Fruit fly (Drosophila melanogaster) whole organism, embryonic: ENCODE measurements around the gene CG10602.
A peak's percentile ranks its signal among the peaks of the same experiment; 100 is the strongest.

Source experiments
- Adf1 ChIP-seq: fragments of 200-800 bp; sonication (Bioruptor generic); IDR thresholded peaks from 2 replicates; pipeline ENCODE4 v1.3.6; 2022; ENCODE audit warnings: missing biosample characterization, missing genetic modification characterization
- Awh ChIP-seq: fragments of 200-800 bp; sonication (Bioruptor generic); IDR thresholded peaks from 2 replicates; pipeline ENCODE4, ENCODE4 v1.3.6; 2022; ENCODE audit warnings: missing biosample characterization, missing genetic modification characterization
- Blimp-1 ChIP-seq: fragments of 200-800 bp; sonication (Bioruptor generic); optimal IDR thresholded peaks from 3 replicates; lab custom pipeline; 2018; ENCODE audit warnings: missing biosample characterization, missing genetic modification characterization, mild to moderate bottlenecking, moderate library complexity, missing genetic modification reagents
- CG10321 ChIP-seq: fragments of 200-800 bp; sonication (Bioruptor generic); IDR thresholded peaks from 2 replicates; pipeline ENCODE4 v1.3.6; 2022; ENCODE audit warnings: missing biosample characterization, missing genetic modification characterization
- CG10565 ChIP-seq: fragments of 200-800 bp; sonication (Bioruptor generic); optimal IDR thresholded peaks from 3 replicates; lab custom pipeline; 2016; ENCODE audit warnings: missing biosample characterization, mild to moderate bottlenecking, missing genetic modification characterization
- CG12659 ChIP-seq: fragments of 200-800 bp; sonication (Bioruptor generic); optimal IDR thresholded peaks from 3 replicates; lab custom pipeline; 2017; ENCODE audit warnings: mild to moderate bottlenecking, missing biosample characterization, missing genetic modification reagents, missing genetic modification characterization
- CG12942 ChIP-seq: fragments of 200-800 bp; sonication (Bioruptor generic); optimal IDR thresholded peaks from 3 replicates; lab custom pipeline; 2016; ENCODE audit warnings: missing biosample characterization, missing genetic modification characterization
- CG13894 ChIP-seq: fragments of 200-800 bp; sonication (Bioruptor generic); optimal IDR thresholded peaks from 3 replicates; lab custom pipeline; 2018; ENCODE audit warnings: missing biosample characterization, mild to moderate bottlenecking, missing genetic modification characterization, moderate library complexity
- CG14965 ChIP-seq: fragments of 200-800 bp; sonication (Bioruptor generic); optimal IDR thresholded peaks from 2 replicates; lab custom pipeline; 2016; ENCODE audit warnings: missing biosample characterization, missing genetic modification characterization, borderline replicate concordance
- CG15269 ChIP-seq: fragments of 200-800 bp; sonication (Bioruptor generic); optimal IDR thresholded peaks from 2 replicates; lab custom pipeline; 2018; ENCODE audit warnings: missing biosample characterization, mild to moderate bottlenecking, missing genetic modification characterization, moderate library complexity
- CG1529 ChIP-seq: fragments of 200-800 bp; sonication (Bioruptor generic); optimal IDR thresholded peaks from 3 replicates; lab custom pipeline; 2018; ENCODE audit warnings: missing biosample characterization, missing genetic modification characterization
- CG17186 ChIP-seq: fragments of 200-800 bp; sonication (Bioruptor generic); optimal IDR thresholded peaks from 3 replicates; lab custom pipeline; 2017; ENCODE audit warnings: missing biosample characterization, missing genetic modification reagents, missing genetic modification characterization
- CG2875 ChIP-seq: fragments of 200-800 bp; sonication (Bioruptor generic); optimal IDR thresholded peaks from 2 replicates; lab custom pipeline; 2017; ENCODE audit warnings: missing biosample characterization, mild to moderate bottlenecking, missing genetic modification characterization, missing genetic modification reagents
- CG3065 ChIP-seq: fragments of 200-800 bp; sonication (Bioruptor generic); optimal IDR thresholded peaks from 2 replicates; lab custom pipeline; 2016; ENCODE audit warnings: missing biosample characterization, missing genetic modification characterization
- CG3847 ChIP-seq: fragments of 200-800 bp; sonication (Bioruptor generic); IDR thresholded peaks from 2 replicates; pipeline ENCODE4 v1.3.6; 2022; ENCODE audit warnings: missing biosample characterization, missing genetic modification characterization
- CG9215 ChIP-seq: fragments of 200-800 bp; sonication (Bioruptor generic); IDR thresholded peaks from 2 replicates; pipeline ENCODE4 v1.3.6; 2022; ENCODE audit warnings: missing biosample characterization, missing genetic modification characterization
- CG9797 ChIP-seq: fragments of 200-800 bp; sonication (Bioruptor generic); optimal IDR thresholded peaks from 3 replicates; lab custom pipeline; 2018; ENCODE audit warnings: missing biosample characterization, mild to moderate bottlenecking, missing genetic modification characterization
- Chrac-16 ChIP-seq: fragments of 200-800 bp; sonication (Bioruptor generic); optimal IDR thresholded peaks from 3 replicates; lab custom pipeline; 2016; ENCODE audit warnings: missing biosample characterization, missing genetic modification characterization
- Dbx ChIP-seq: fragments of 200-800 bp; sonication (Bioruptor generic); IDR thresholded peaks from 3 replicates; pipeline ENCODE4 v1.3.6; 2022; ENCODE audit warnings: missing biosample characterization, missing genetic modification characterization
- Doc2 ChIP-seq: fragments of 200-800 bp; sonication (Bioruptor generic); IDR thresholded peaks from 2 replicates; pipeline ENCODE4 v1.3.6; 2022; ENCODE audit warnings: missing biosample characterization, missing genetic modification characterization
- Dp ChIP-seq: fragments of 200-800 bp; sonication (Bioruptor generic); optimal IDR thresholded peaks from 2 replicates; lab custom pipeline; 2018; ENCODE audit warnings: missing biosample characterization, mild to moderate bottlenecking, missing genetic modification characterization, moderate library complexity
- HmgD ChIP-seq: fragments of 200-800 bp; sonication (Bioruptor generic); optimal IDR thresholded peaks from 3 replicates; lab custom pipeline; 2016; ENCODE audit warnings: missing biosample characterization, missing genetic modification characterization
- MBD-R2 ChIP-seq: fragments of 200-800 bp; sonication (Bioruptor generic); IDR thresholded peaks from 2 replicates; pipeline ENCODE4 v1.3.6; 2022; ENCODE audit warnings: missing biosample characterization, missing genetic modification characterization
- Nf-YB ChIP-seq: fragments of 200-800 bp; sonication (Bioruptor generic); optimal IDR thresholded peaks from 3 replicates; lab custom pipeline; 2019; ENCODE audit warnings: missing biosample characterization, mild to moderate bottlenecking, missing genetic modification characterization, moderate library complexity
- Opbp ChIP-seq: fragments of 200-800 bp; sonication (Bioruptor generic); IDR thresholded peaks from 3 replicates; pipeline ENCODE4 v1.3.6; 2022; ENCODE audit warnings: missing biosample characterization, missing genetic modification characterization; ENCODE audit not compliant: partially characterized antibody
- Ptx1 ChIP-seq: fragments of 200-800 bp; sonication (Bioruptor generic); IDR thresholded peaks from 2 replicates; pipeline ENCODE4 v1.3.6; 2022; ENCODE audit warnings: missing biosample characterization, missing genetic modification characterization
- Sox100B ChIP-seq: fragments of 200-800 bp; sonication (Bioruptor generic); optimal IDR thresholded peaks from 3 replicates; lab custom pipeline; 2018; ENCODE audit warnings: missing biosample characterization, mild to moderate bottlenecking, missing genetic modification characterization
- Vsx1 ChIP-seq: fragments of 200-800 bp; sonication (Bioruptor generic); optimal IDR thresholded peaks from 2 replicates; lab custom pipeline; 2017; ENCODE audit warnings: missing biosample characterization, mild to moderate bottlenecking, missing genetic modification characterization, missing genetic modification reagents
- bab2 ChIP-seq: fragments of 200-800 bp; sonication (Bioruptor generic); optimal IDR thresholded peaks from 2 replicates; lab custom pipeline; 2016; ENCODE audit warnings: missing biosample characterization, missing genetic modification characterization
- bbx ChIP-seq: fragments of 200-800 bp; sonication (Bioruptor generic); IDR thresholded peaks from 2 replicates; pipeline ENCODE4 v1.3.6; 2022; ENCODE audit warnings: missing biosample characterization, missing genetic modification characterization; ENCODE audit not compliant: partially characterized antibody
- cg ChIP-seq: fragments of 200-800 bp; sonication (Bioruptor generic); optimal IDR thresholded peaks from 3 replicates; lab custom pipeline; 2019; ENCODE audit warnings: missing biosample characterization, mild to moderate bottlenecking, missing genetic modification characterization, moderate library complexity
- chm ChIP-seq: fragments of 200-800 bp; sonication (Bioruptor generic); IDR thresholded peaks from 2 replicates; pipeline ENCODE4 v1.3.6; 2022; ENCODE audit warnings: missing biosample characterization, missing genetic modification characterization
- ci ChIP-seq: fragments of 200-800 bp; sonication (Bioruptor generic); IDR thresholded peaks from 3 replicates; pipeline ENCODE4 v1.3.6; 2022; ENCODE audit warnings: missing biosample characterization, missing genetic modification characterization
- dati ChIP-seq: fragments of 200-800 bp; sonication (Bioruptor generic); IDR thresholded peaks from 2 replicates; pipeline ENCODE4 v1.3.6; 2022; ENCODE audit warnings: missing biosample characterization, missing genetic modification characterization
- ems ChIP-seq: fragments of 200-800 bp; sonication (Bioruptor generic); optimal IDR thresholded peaks from 3 replicates; lab custom pipeline; 2016; ENCODE audit warnings: missing biosample characterization, missing genetic modification characterization
- exex ChIP-seq: fragments of 200-800 bp; sonication (Bioruptor generic); optimal IDR thresholded peaks from 4 replicates; lab custom pipeline; 2018; ENCODE audit warnings: missing biosample characterization, mild to moderate bottlenecking, missing genetic modification characterization, moderate library complexity
- fd102C ChIP-seq: fragments of 200-800 bp; sonication (Bioruptor generic); optimal IDR thresholded peaks from 2 replicates; lab custom pipeline; 2018; ENCODE audit warnings: missing biosample characterization, mild to moderate bottlenecking, missing genetic modification characterization, moderate library complexity
- grn ChIP-seq: fragments of 200-800 bp; sonication (Bioruptor generic); optimal IDR thresholded peaks from 3 replicates; lab custom pipeline; 2017; ENCODE audit warnings: missing biosample characterization, missing genetic modification characterization
- gsb ChIP-seq: fragments of 200-800 bp; sonication (Bioruptor generic); IDR thresholded peaks from 2 replicates; pipeline ENCODE4 v1.3.6; 2022; ENCODE audit warnings: missing biosample characterization, missing genetic modification characterization
- hbn ChIP-seq: fragments of 200-800 bp; sonication (Bioruptor generic); IDR thresholded peaks from 2 replicates; pipeline ENCODE4 v1.3.6; 2022; ENCODE audit warnings: missing biosample characterization, missing genetic modification characterization; ENCODE audit not compliant: partially characterized antibody
- inv ChIP-seq: fragments of 200-800 bp; sonication (Bioruptor generic); IDR thresholded peaks from 2 replicates; pipeline ENCODE4 v1.3.6; 2022; ENCODE audit warnings: missing biosample characterization, missing genetic modification characterization; ENCODE audit not compliant: partially characterized antibody
- jing ChIP-seq: fragments of 200-800 bp; sonication (Bioruptor generic); optimal IDR thresholded peaks from 2 replicates; lab custom pipeline; 2018; ENCODE audit warnings: missing biosample characterization, mild to moderate bottlenecking, missing genetic modification characterization
- jumu ChIP-seq: fragments of 200-800 bp; sonication (Bioruptor generic); optimal IDR thresholded peaks from 3 replicates; lab custom pipeline; 2016; ENCODE audit warnings: missing biosample characterization, missing genetic modification characterization
- org-1 ChIP-seq: fragments of 200-800 bp; sonication (Bioruptor generic); optimal IDR thresholded peaks from 2 replicates; lab custom pipeline; 2017; ENCODE audit warnings: missing biosample characterization, missing genetic modification characterization
- run ChIP-seq: fragments of 200-800 bp; sonication (Bioruptor generic); optimal IDR thresholded peaks from 3 replicates; lab custom pipeline; 2018; ENCODE audit warnings: missing biosample characterization, mild to moderate bottlenecking, missing genetic modification characterization
- slp2 ChIP-seq: fragments of 200-800 bp; sonication (Bioruptor generic); optimal IDR thresholded peaks from 2 replicates; lab custom pipeline; 2016; ENCODE audit warnings: missing biosample characterization, missing genetic modification characterization
- stc ChIP-seq: fragments of 200-800 bp; sonication (Bioruptor generic); IDR thresholded peaks from 2 replicates; pipeline ENCODE4 v1.3.6; 2022; ENCODE audit warnings: missing biosample characterization, missing genetic modification characterization
- trh ChIP-seq: fragments of 200-800 bp; sonication (Bioruptor generic); optimal IDR thresholded peaks from 2 replicates; lab custom pipeline; 2016; ENCODE audit warnings: missing biosample characterization, missing genetic modification characterization
- twi ChIP-seq: fragments of 200-800 bp; optimal IDR thresholded peaks from 2 replicates; lab custom pipeline; 2019; ENCODE audit warnings: missing biosample characterization, mild to moderate bottlenecking, missing genetic modification characterization, moderate library complexity
- vvl ChIP-seq: fragments of 200-800 bp; sonication (Bioruptor generic); IDR thresholded peaks from 2 replicates; pipeline ENCODE4 v1.3.6; 2022; ENCODE audit warnings: missing biosample characterization, missing genetic modification characterization
- zfh2 ChIP-seq: fragments of 200-800 bp; sonication (Bioruptor generic); optimal IDR thresholded peaks from 2 replicates; lab custom pipeline; 2016; ENCODE audit warnings: missing biosample characterization, missing genetic modification characterization

The CG10602 gene

DNA sequence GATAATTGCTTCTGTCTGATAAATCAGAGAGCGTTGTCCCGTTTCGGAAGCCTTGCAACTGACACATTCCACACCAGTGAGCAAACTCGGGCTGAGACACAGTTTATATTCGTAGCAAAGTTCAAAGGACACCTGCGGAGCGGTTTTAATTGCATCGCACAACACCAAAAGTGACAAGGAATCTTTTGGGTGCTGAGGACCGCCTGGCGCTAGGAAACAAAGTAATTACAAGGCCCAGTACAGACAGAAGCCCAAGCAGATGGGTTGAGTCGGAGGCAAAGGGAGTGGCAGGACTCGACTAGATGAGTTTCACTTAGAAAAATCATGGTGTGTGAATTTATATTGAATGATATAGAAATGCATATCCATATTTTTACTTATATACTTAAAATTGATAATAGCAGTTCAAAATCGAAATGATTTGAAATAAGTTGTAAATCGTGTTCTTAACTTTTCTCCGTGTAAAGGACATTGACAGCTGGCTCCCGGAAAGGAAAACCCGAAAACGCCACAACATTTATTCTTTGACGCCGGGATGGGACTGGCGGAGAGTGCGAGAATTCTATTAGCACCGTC, 50.2 kb downstream of the CG10602 start (continued):
- TF ChIP-seq CG9215 (GFP tag; lab: Robert Waterston, UW) (no peak), CG14965 (GFP tag; lab: Kevin White, UChicago) (no peak), trh (GFP tag; lab: Kevin White, UChicago) (no peak), CG9797 (GFP tag; lab: Kevin White, UChicago) (no peak), cg (GFP tag; lab: Kevin White, UChicago) (no peak), Awh (peak; percentile 57; the same call in 1 of the 2 replicates), Sox100B (no peak), stc (GFP tag; lab: Robert Waterston, UW) (no peak), Blimp-1 (GFP tag; lab: Kevin White, UChicago) (peak; percentile 20), Ptx1 (GFP tag; lab: Robert Waterston, UW) (peak; percentile 32; the same call in 1 of the 2 replicates), ci (GFP tag; lab: Robert Waterston, UW) (peak; percentile 53; the same call in 1 of the 3 replicates), bbx (GFP tag; lab: Robert Waterston, UW) (no peak), CG3847 (GFP tag; lab: Robert Waterston, UW) (no peak), ems (GFP tag; lab: Kevin White, UChicago) (no peak), Nf-YB (GFP tag; lab: Kevin White, UChicago) (no peak), CG1529 (GFP tag; lab: Kevin White, UChicago) (no peak), Chrac-16 (peak; percentile 10), exex (tag; lab: Kevin White, UChicago) (no peak), CG15269 (peak; percentile 19), grn (no peak), slp2 (GFP tag; lab: Kevin White, UChicago) (no peak), fd102C (peak; percentile 41), zfh2 (no peak), CG10565 (GFP tag; lab: Kevin White, UChicago) (no peak), CG13894 (tag; lab: Kevin White, UChicago) (no peak), org-1 (GFP tag; lab: Kevin White, UChicago) (no peak), Dp (GFP tag; lab: Kevin White, UChicago) (no peak), vvl (GFP tag; lab: Robert Waterston, UW) (peak; percentile 16; the same call in 1 of the 2 replicates), Doc2 (GFP tag; lab: Robert Waterston, UW) (no peak), dati (GFP tag; lab: Robert Waterston, UW) (no peak), CG12659 (GFP tag; lab: Kevin White, UChicago) (no peak), CG10321 (GFP tag; lab: Robert Waterston, UW) (no peak), gsb (GFP tag; lab: Robert Waterston, UW) (no peak), HmgD (GFP tag; lab: Kevin White, UChicago) (no peak), bab2 (GFP tag; lab: Kevin White, UChicago) (no peak), twi (peak; percentile 32), Vsx1 (GFP tag; lab: Kevin White, UChicago) (no peak), jumu (no peak), chm (GFP tag; lab: Robert Waterston, UW) (0 out of 2 replicates have a peak, but pooled peaks have one; percentile 18), Dbx (no peak), hbn (GFP tag; lab: Robert Waterston, UW) (no peak), MBD-R2 (GFP tag; lab: Robert Waterston, UW) (no peak), CG3065 (GFP tag; lab: Kevin White, UChicago) (no peak), CG2875 (GFP tag; lab: Kevin White, UChicago) (no peak), inv (no peak), jing (GFP tag; lab: Kevin White, UChicago) (no peak), CG12942 (GFP tag; lab: Kevin White, UChicago) (no peak), Opbp (GFP tag; lab: Robert Waterston, UW) (no peak), CG17186 (GFP tag; lab: Kevin White, UChicago) (no peak), run (tag; lab: Kevin White, UChicago) (no peak), Adf1 (no peak)
